Worm (Caenorhabditis elegans) whole organism, early embryonic: Measurements from ENCODE around the gene C23G10.1.

Experiments used
- B0310.2 ChIP-seq: sonication (generic microtip); optimal IDR thresholded peaks from 2 replicates; lab custom pipeline; 2016; ENCODE audit warnings: mild to moderate bottlenecking, missing genetic modification characterization, missing compliant biosample characterization
- F13C5.2 ChIP-seq: sonication (generic microtip); optimal IDR thresholded peaks from 2 replicates; lab custom pipeline; 2017; ENCODE audit warnings: mild to moderate bottlenecking, missing genetic modification characterization, inconsistent platforms, missing compliant biosample characterization
- aly-1 ChIP-seq: sonication (generic microtip); optimal IDR thresholded peaks from 2 replicates; lab custom pipeline; 2016; ENCODE audit warnings: missing genetic modification characterization, missing compliant biosample characterization
- ama-1 ChIP-seq: fragments of 150-350 bp; optimal IDR thresholded peaks from 2 replicates; lab custom pipeline; 2014
- ceh-13 ChIP-seq: fragments of 200-800 bp; sonication (Bioruptor generic); optimal IDR thresholded peaks from 2 replicates; lab custom pipeline; 2018; ENCODE audit warnings: mild to moderate bottlenecking, missing genetic modification characterization, missing compliant biosample characterization
- ceh-36 ChIP-seq: sonication (generic microtip); optimal IDR thresholded peaks from 2 replicates; lab custom pipeline; 2016; ENCODE audit warnings: missing genetic modification characterization, inconsistent platforms, missing compliant biosample characterization
- ets-7 ChIP-seq: sonication (generic microtip); optimal IDR thresholded peaks from 2 replicates; lab custom pipeline; 2016; ENCODE audit warnings: missing genotype, missing genetic modification characterization, missing compliant biosample characterization
- flt-1 ChIP-seq: fragments of 200-800 bp; sonication (Bioruptor generic); IDR thresholded peaks from 2 replicates; pipeline ENCODE4 v1.3.6; 2022; ENCODE audit warnings: missing genetic modification characterization, missing compliant biosample characterization
- hmbx-1 ChIP-seq: sonication (generic microtip); optimal IDR thresholded peaks from 2 replicates; lab custom pipeline; 2016; ENCODE audit warnings: mild to moderate bottlenecking, missing genetic modification characterization, missing compliant biosample characterization
- hmg-4 ChIP-seq: fragments of 200-800 bp; sonication (Bioruptor generic); optimal IDR thresholded peaks from 2 replicates; lab custom pipeline; 2018; ENCODE audit warnings: mild to moderate bottlenecking, missing genetic modification characterization, missing compliant biosample characterization
- hnd-1 ChIP-seq: sonication (generic microtip); optimal IDR thresholded peaks from 2 replicates; lab custom pipeline; 2016; ENCODE audit warnings: missing genetic modification characterization, missing compliant biosample characterization
- pes-1 ChIP-seq: fragments of 200-800 bp; sonication (Bioruptor generic); IDR thresholded peaks from 2 replicates; pipeline ENCODE4 v1.3.6; 2022; ENCODE audit warnings: missing genetic modification reagents, missing genetic modification characterization, missing compliant biosample characterization
- scrt-1 ChIP-seq: fragments of 200-800 bp; sonication (Bioruptor generic); IDR thresholded peaks from 2 replicates; pipeline ENCODE4 v1.3.6; 2022; ENCODE audit warnings: missing genetic modification characterization, missing compliant biosample characterization
- sea-1 ChIP-seq: fragments of 200-800 bp; sonication (Bioruptor generic); conservative IDR thresholded peaks from 2 replicates; pipeline ENCODE4 v1.3.6; 2022; ENCODE audit warnings: missing genetic modification characterization, missing compliant biosample characterization
- tbx-11 ChIP-seq: fragments of 200-800 bp; sonication (Bioruptor generic); IDR thresholded peaks from 2 replicates; pipeline ENCODE4 v1.3.6; 2022; ENCODE audit warnings: missing genetic modification characterization, missing compliant biosample characterization
- tbx-37 ChIP-seq: fragments of 200-800 bp; sonication (Bioruptor generic); conservative IDR thresholded peaks from 2 replicates; pipeline ENCODE4 v1.3.6; 2022; ENCODE audit warnings: missing genetic modification reagents, missing genetic modification characterization, missing compliant biosample characterization
- tra-4 ChIP-seq: sonication (generic microtip); optimal IDR thresholded peaks from 2 replicates; lab custom pipeline; 2017; ENCODE audit warnings: missing genetic modification characterization, missing compliant biosample characterization

The C23G10.1 gene

DNA sequence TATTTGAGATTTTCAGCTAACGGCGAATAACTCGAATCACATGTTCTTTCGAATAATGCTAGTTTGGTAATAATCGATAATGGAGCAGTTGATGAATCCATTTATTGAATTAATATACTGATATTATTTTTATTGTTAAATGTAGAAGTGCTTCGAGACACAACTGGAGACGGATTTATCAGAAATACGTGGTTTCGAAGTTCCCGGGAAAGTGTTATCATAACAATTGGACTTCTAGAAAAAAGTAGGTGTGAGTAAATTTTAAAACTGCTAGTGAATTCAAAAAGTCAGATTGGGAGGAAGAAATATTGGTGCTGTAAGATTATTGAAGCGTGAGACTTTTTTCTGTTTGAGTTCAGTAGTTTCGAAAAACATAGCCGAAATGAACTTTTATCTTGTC lies 51.0 kb downstream of the C23G10.1 start, which contains the start of gene srg-2:
Gene srg-2 (minus strand): TSS at position 101 of the 400 bp plus-strand sequence.
- TF ChIP-seq hnd-1 (tag; lab: Kevin White, UChicago) (no peak), flt-1 (GFP tag; lab: Robert Waterston, UW) (no peak), tra-4 (tag; lab: Kevin White, UChicago) (no peak), hmbx-1 (tag; lab: Kevin White, UChicago) (no peak)

DNA sequence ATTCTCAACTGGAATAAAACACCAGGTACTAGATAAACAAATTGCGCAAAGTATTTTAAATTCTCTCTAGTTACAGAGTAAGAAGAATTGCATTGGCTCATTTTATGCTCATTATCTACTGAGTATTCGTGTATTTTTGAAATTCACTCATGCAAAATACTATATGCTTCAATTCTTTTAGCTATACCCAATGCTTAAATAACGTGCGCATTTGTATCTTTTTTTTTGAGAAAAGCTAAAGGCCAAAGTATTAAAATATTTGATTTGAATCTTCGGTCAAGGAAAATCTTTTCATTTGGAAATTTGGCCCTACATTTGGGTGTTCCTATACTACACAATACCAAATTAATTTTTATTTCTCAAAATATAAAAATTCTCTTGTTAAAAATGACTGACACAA lies 52.9 kb downstream of the C23G10.1 start, which contains the start of gene srg-4:
Gene srg-4 (minus strand): TSS at position 101 of the 400 bp plus-strand sequence.
- TF ChIP-seq ama-1 (lab: Kevin White, UChicago): no peak
- no peak for TF ChIP-seq hnd-1 (tag; lab: Kevin White, UChicago)
- TF ChIP-seq hmbx-1 (tag; lab: Kevin White, UChicago): no peak
- TF ChIP-seq B0310.2: no peak
- no peak for TF ChIP-seq F13C5.2 (tag; lab: Kevin White, UChicago)
- TF ChIP-seq scrt-1 (GFP tag; lab: Robert Waterston, UW): no peak
- TF ChIP-seq tra-4 (tag; lab: Kevin White, UChicago): no peak
- no peak for TF ChIP-seq hmg-4 (GFP tag; lab: Kevin White, UChicago)
- no peak for TF ChIP-seq ceh-13 (GFP tag; lab: Kevin White, UChicago)
- no peak for TF ChIP-seq pes-1 (GFP tag; lab: Robert Waterston, UW)
- no peak for TF ChIP-seq tbx-37 (GFP tag; lab: Robert Waterston, UW)
- no peak for TF ChIP-seq flt-1 (GFP tag; lab: Robert Waterston, UW)
- TF ChIP-seq tbx-11 (GFP tag; lab: Robert Waterston, UW): no peak
- no peak for TF ChIP-seq sea-1
- no peak for TF ChIP-seq aly-1 (tag; lab: Kevin White, UChicago)
- no peak for TF ChIP-seq ets-7 (tag; lab: Kevin White, UChicago)
- no peak for TF ChIP-seq ceh-36 (tag; lab: Kevin White, UChicago)
